Worm (Caenorhabditis elegans) whole organism, L1 larva: ENCODE results near the gene clec-170.

ENCODE experiments used
- aly-2 ChIP-seq: fragments of 150-350 bp; optimal IDR thresholded peaks from 2 replicates; lab custom pipeline; 2014; ENCODE audit warnings: missing biosample characterization, missing genetic modification characterization
- efl-1 ChIP-seq, 4 experiments: fragments of 150-350 bp; optimal IDR thresholded peaks in 3 of 4; peaks in 1 of 4; 1 replicate in 1 of 4; 2 replicates in 3 of 4; lab custom pipeline; 2014; ENCODE audit warnings: missing biosample characterization in 2 of 4, missing genetic modification characterization in 2 of 4, missing genetic modification reagents in 2 of 4
- elt-2 ChIP-seq: sonication (generic microtip); optimal IDR thresholded peaks from 2 replicates; lab custom pipeline; 2016; ENCODE audit warnings: missing genetic modification characterization, mild to moderate bottlenecking, inconsistent platforms, missing compliant biosample characterization, missing genetic modification reagents
- fkh-10 ChIP-seq: sonication (generic microtip); optimal IDR thresholded peaks from 2 replicates; lab custom pipeline; 2017; ENCODE audit warnings: missing biosample characterization, missing genetic modification reagents, missing genetic modification characterization
- fos-1 ChIP-seq: fragments of 150-350 bp; optimal IDR thresholded peaks from 2 replicates; lab custom pipeline; 2014; ENCODE audit warnings: missing biosample characterization, missing genetic modification characterization
- lin-13 ChIP-seq: fragments of 150-350 bp; optimal IDR thresholded peaks from 2 replicates; lab custom pipeline; 2014; ENCODE audit warnings: missing biosample characterization, missing genetic modification reagents, missing genetic modification characterization
- nhr-77 ChIP-seq: fragments of 150-350 bp; optimal IDR thresholded peaks from 2 replicates; lab custom pipeline; 2014; ENCODE audit warnings: missing biosample characterization, missing genetic modification characterization
- nhr-85 ChIP-seq: sonication (generic microtip); peaks from one replicate; lab custom pipeline; 2016; ENCODE audit warnings: missing genetic modification characterization, inconsistent platforms, missing compliant biosample characterization
- nhr-90 ChIP-seq: sonication (generic microtip); optimal IDR thresholded peaks from 2 replicates; lab custom pipeline; 2016; ENCODE audit warnings: mild to moderate bottlenecking, missing genetic modification characterization, missing compliant biosample characterization; ENCODE audit not compliant: poor library complexity
- snpc-4 ChIP-seq: fragments of 150-350 bp; optimal IDR thresholded peaks from 2 replicates; lab custom pipeline; 2014; ENCODE audit warnings: missing biosample characterization, missing genetic modification characterization

ce11 chrIV:1255632-1256031 lies 11.0 kb upstream of the clec-170 start, which contains the start of gene clec-167:
- TF ChIP-seq nhr-90 = no peak
- TF ChIP-seq elt-2 = no peak
- no peak for TF ChIP-seq efl-1 (optimal IDR thresholded peaks at IDR 0.05; lab: Kevin White, UChicago)
- no peak for TF ChIP-seq efl-1 (GFP tag; optimal IDR thresholded peaks at IDR 0.05 in 1 of 2; lab: Kevin White, UChicago)
- TF ChIP-seq fos-1 (tag; lab: Kevin White, UChicago) = no peak
- no peak for TF ChIP-seq aly-2
- TF ChIP-seq nhr-85 = no peak
- TF ChIP-seq nhr-77 (tag; lab: Kevin White, UChicago) = no peak
- no peak for TF ChIP-seq fkh-10 (GFP tag; lab: Kevin White, UChicago)
- TF ChIP-seq lin-13 (GFP tag; lab: Kevin White, UChicago) = no peak
- TF ChIP-seq snpc-4 (tag; lab: Kevin White, UChicago) = no peak
